Worm (Caenorhabditis elegans): Measurements from ENCODE around the gene T04A11.4.
"Not testable (repeated sequence)": the region's sequence is repeated elsewhere in the genome, so short reads cannot be mapped to it uniquely, and the experiment has no call there.

T04A11.4 gene

ce11 chrIV:12505397-12505796 is 21.0 kb upstream of the T04A11.4 start, which contains the start of gene sru-17:
sru-17 (plus strand) TSS chrIV:12505697.
- not testable (repeated sequence) for TF ChIP-seq ceh-82 (tag; optimal IDR thresholded peaks at IDR 0.05); lin-38 (GFP tag; IDR thresholded peaks at IDR 0.05); pha-4 (GFP tag; IDR thresholded peaks at IDR 0.05); pha-4 (tag; optimal IDR thresholded peaks at IDR 0.05)

DNA sequence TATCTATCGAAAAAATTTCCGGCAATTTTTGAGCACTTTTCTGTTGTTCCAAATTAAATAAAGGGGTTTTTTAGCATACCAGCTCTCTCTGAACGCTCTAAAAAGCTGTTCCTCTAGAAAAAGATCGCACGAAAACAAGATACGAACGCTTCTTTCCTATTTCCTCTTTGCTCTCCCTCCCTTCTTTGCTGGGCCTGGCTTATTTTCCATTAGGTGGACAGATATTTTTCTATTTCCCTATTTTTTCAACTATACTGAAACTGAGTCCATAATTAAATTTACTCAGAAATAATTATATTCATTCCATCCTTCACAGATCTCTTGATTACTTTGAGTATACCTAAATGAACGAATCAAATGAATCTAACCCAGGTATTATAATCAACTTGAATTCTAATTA is 17.6 kb upstream of the T04A11.4 start, which contains the start of gene sru-18:
TSS of gene sru-18 (plus strand) at position 301 of the 400 bp plus-strand sequence.
- TF ChIP-seq madf-9 (GFP tag; conservative IDR thresholded peaks at IDR 0.05) (no peak), dmd-9 (GFP tag; IDR thresholded peaks at IDR 0.05) (no peak), mdt-29 (GFP tag; IDR thresholded peaks at IDR 0.05) (no peak), ces-1 (GFP tag; optimal IDR thresholded peaks at IDR 0.05) (no peak), aha-1 (tag) (no peak), lin-15B (tag; optimal IDR thresholded peaks at IDR 0.05) (no peak), mxl-2 (GFP tag; conservative IDR thresholded peaks at IDR 0.05) (no peak), nhr-77 (tag; optimal IDR thresholded peaks at IDR 0.05) (no peak)

- TF ChIP-seq lim-7 (GFP tag; IDR thresholded peaks at IDR 0.05) (no peak), zfp-3 (GFP tag; conservative IDR thresholded peaks at IDR 0.05) (no peak), daf-12 (tag; optimal IDR thresholded peaks at IDR 0.05) (no peak), snpc-4 (tag; optimal IDR thresholded peaks at IDR 0.05) (no peak), ceh-44 (GFP tag; IDR thresholded peaks at IDR 0.05) (no peak), dpl-1 (GFP tag; optimal IDR thresholded peaks at IDR 0.05) (no peak), fkh-10 (GFP tag; optimal IDR thresholded peaks at IDR 0.05) (no peak), ceh-28 (tag; optimal IDR thresholded peaks at IDR 0.05) (no peak), daf-16 (GFP tag; optimal IDR thresholded peaks at IDR 0.05) (no peak), daf-16 (tag; optimal IDR thresholded peaks at IDR 0.05) (no peak), hmg-1.1 (GFP tag; IDR thresholded peaks at IDR 0.05) (no peak), dmd-6 (GFP tag; IDR thresholded peaks at IDR 0.05) (no peak), ceh-20 (GFP tag; IDR thresholded peaks at IDR 0.05) (no peak), lin-38 (GFP tag; IDR thresholded peaks at IDR 0.05) (no peak), R02D3.7 (tag; optimal IDR thresholded peaks at IDR 0.05) (no peak)
Observed at ce11 chrIV:12498238-12498637, 13.9 kb upstream of the T04A11.4 start, which contains the start of gene sru-19. sru-19 (plus strand) TSS chrIV:12498538.

DNA sequence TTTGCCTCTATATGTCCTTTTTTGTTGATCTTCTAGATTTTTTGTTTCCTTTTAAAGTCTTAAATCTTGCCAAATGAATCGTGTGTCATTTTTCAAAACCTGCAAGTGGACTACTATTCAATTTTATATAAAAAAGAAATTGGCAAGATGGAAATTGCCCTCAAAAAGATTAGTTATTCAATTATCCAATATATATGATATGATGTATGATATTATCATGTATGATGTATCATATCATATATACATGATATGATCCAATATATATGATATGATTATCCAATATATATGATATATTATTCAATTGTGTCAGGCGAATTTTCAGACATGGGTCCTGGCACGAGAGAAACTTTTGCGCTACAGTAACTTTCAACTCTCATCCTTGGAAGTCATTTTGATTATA is 10.8 kb upstream of the T04A11.4 start, which contains the start of gene sru-20:
TSS of gene sru-20 (plus strand) at position 301 of the 400 bp plus-strand sequence.
- TF ChIP-seq ama-1 (optimal IDR thresholded peaks at IDR 0.05), result no peak
- TF ChIP-seq dmd-8 (GFP tag; IDR thresholded peaks at IDR 0.05), result no peak
- no peak for TF ChIP-seq R02D3.7 (tag; optimal IDR thresholded peaks at IDR 0.05)
- no peak for TF ChIP-seq egl-27 (tag; optimal IDR thresholded peaks at IDR 0.05)
- no peak for TF ChIP-seq ZK337.2 (GFP tag; IDR thresholded peaks at IDR 0.05)
- TF ChIP-seq lin-38 (GFP tag; IDR thresholded peaks at IDR 0.05), result no peak
- no peak for TF ChIP-seq ceh-20 (GFP tag; IDR thresholded peaks at IDR 0.05)
- no peak for TF ChIP-seq lin-13 (GFP tag; optimal IDR thresholded peaks at IDR 0.05)

ce11 chrIV:12490491-12490890 is 6.1 kb upstream of the T04A11.4 start, which contains the start of gene him-6:
him-6 (plus strand) TSS chrIV:12490791.
- TF ChIP-seq unc-130 (GFP tag; optimal IDR thresholded peaks at IDR 0.05) (no peak), lim-7 (GFP tag; IDR thresholded peaks at IDR 0.05) (no peak), Y105C5A.15 (GFP tag; IDR thresholded peaks at IDR 0.05) (no peak), spr-1 (tag; optimal IDR thresholded peaks at IDR 0.05) (no peak), hlh-30 (tag; optimal IDR thresholded peaks at IDR 0.05; ENCODE audit: insufficient read depth) (no peak), dmd-9 (GFP tag; IDR thresholded peaks at IDR 0.05) (no peak), ces-1 (GFP tag; optimal IDR thresholded peaks at IDR 0.05) (no peak), daf-8 (GFP tag; IDR thresholded peaks at IDR 0.05) (no peak), egl-27 (tag; optimal IDR thresholded peaks at IDR 0.05) (no peak), mep-1 (tag; optimal IDR thresholded peaks at IDR 0.05) (no peak)

Data from whole organism, L4 larva.